Fruit fly (Drosophila melanogaster) whole organism, embryonic: Measurements from ENCODE around the gene Cont.
A peak's percentile ranks its signal among the peaks of the same experiment; 100 is the strongest.

Source experiments
- Bdp1 ChIP-seq: fragments of 200-800 bp; sonication (Bioruptor generic); optimal IDR thresholded peaks from 3 replicates; lab custom pipeline; 2016; ENCODE audit warnings: missing biosample characterization, missing genetic modification characterization
- CG11695 ChIP-seq: fragments of 200-800 bp; sonication (Bioruptor generic); IDR thresholded peaks from 3 replicates; pipeline ENCODE4 v1.3.6; 2022; ENCODE audit warnings: missing biosample characterization, missing genetic modification characterization
- CG12744 ChIP-seq: fragments of 200-800 bp; sonication (Bioruptor generic); optimal IDR thresholded peaks from 2 replicates; lab custom pipeline; 2016; ENCODE audit warnings: missing biosample characterization, missing genetic modification characterization
- CG14667 ChIP-seq: fragments of 200-800 bp; sonication (Bioruptor generic); IDR thresholded peaks from 2 replicates; pipeline ENCODE4 v1.3.6; 2022; ENCODE audit warnings: missing biosample characterization, missing genetic modification characterization
- CG1602 ChIP-seq: fragments of 200-800 bp; sonication (Bioruptor generic); optimal IDR thresholded peaks from 3 replicates; lab custom pipeline; 2016; ENCODE audit warnings: missing biosample characterization, missing genetic modification characterization
- CG17186 ChIP-seq: fragments of 200-800 bp; sonication (Bioruptor generic); optimal IDR thresholded peaks from 3 replicates; lab custom pipeline; 2017; ENCODE audit warnings: missing biosample characterization, missing genetic modification reagents, missing genetic modification characterization
- CG17829 ChIP-seq: fragments of 200-800 bp; optimal IDR thresholded peaks from 2 replicates; lab custom pipeline; 2019; ENCODE audit warnings: missing biosample characterization, mild to moderate bottlenecking, missing genetic modification characterization, moderate library complexity
- CG2678 ChIP-seq: fragments of 200-800 bp; sonication (Bioruptor generic); optimal IDR thresholded peaks from 3 replicates; lab custom pipeline; 2019; ENCODE audit warnings: missing biosample characterization, mild to moderate bottlenecking, missing genetic modification characterization, moderate library complexity
- CG2889 ChIP-seq: fragments of 200-800 bp; sonication (Bioruptor generic); IDR thresholded peaks from 3 replicates; pipeline ENCODE4 v1.3.6; 2022; ENCODE audit warnings: missing biosample characterization, missing genetic modification characterization
- CG3726 ChIP-seq: fragments of 200-800 bp; sonication (Bioruptor generic); IDR thresholded peaks from 3 replicates; pipeline ENCODE4, ENCODE4 v1.3.6; 2022; ENCODE audit warnings: missing biosample characterization, missing genetic modification characterization
- CG4282 ChIP-seq: fragments of 200-800 bp; sonication (Bioruptor generic); optimal IDR thresholded peaks from 2 replicates; lab custom pipeline; 2016; ENCODE audit warnings: missing biosample characterization, missing genetic modification characterization
- CG6813 ChIP-seq: fragments of 200-800 bp; sonication (Bioruptor generic); optimal IDR thresholded peaks from 2 replicates; lab custom pipeline; 2017; ENCODE audit warnings: missing biosample characterization, missing genetic modification characterization, mild to moderate bottlenecking, moderate library complexity, missing genetic modification reagents
- CG9609 ChIP-seq: fragments of 200-800 bp; sonication (Bioruptor generic); optimal IDR thresholded peaks from 3 replicates; lab custom pipeline; 2016; ENCODE audit warnings: missing biosample characterization, missing genetic modification characterization
- Dip3 ChIP-seq: fragments of 200-800 bp; sonication (Bioruptor generic); optimal IDR thresholded peaks from 3 replicates; lab custom pipeline; 2016; ENCODE audit warnings: missing biosample characterization, missing genetic modification characterization
- Doc2 ChIP-seq: fragments of 200-800 bp; sonication (Bioruptor generic); IDR thresholded peaks from 2 replicates; pipeline ENCODE4 v1.3.6; 2022; ENCODE audit warnings: missing biosample characterization, missing genetic modification characterization
- ERR ChIP-seq: fragments of 200-800 bp; sonication (Bioruptor generic); optimal IDR thresholded peaks from 2 replicates; lab custom pipeline; 2016; ENCODE audit warnings: missing biosample characterization, missing genetic modification characterization
- Fer2 ChIP-seq: fragments of 200-800 bp; sonication (Bioruptor generic); optimal IDR thresholded peaks from 2 replicates; lab custom pipeline; 2018; ENCODE audit warnings: missing biosample characterization, mild to moderate bottlenecking, missing genetic modification characterization, moderate library complexity
- Fer3 ChIP-seq: fragments of 200-800 bp; sonication (Bioruptor generic); optimal IDR thresholded peaks from 2 replicates; lab custom pipeline; 2018; ENCODE audit warnings: missing biosample characterization, mild to moderate bottlenecking, missing genetic modification characterization, moderate library complexity
- HLH54F ChIP-seq: fragments of 200-800 bp; sonication (Bioruptor generic); optimal IDR thresholded peaks from 3 replicates; lab custom pipeline; 2016; ENCODE audit warnings: missing biosample characterization, missing genetic modification characterization
- Lpt ChIP-seq: fragments of >200 bp; optimal IDR thresholded peaks from 2 replicates; lab custom pipeline; 2018; ENCODE audit warnings: missing biosample characterization, missing genetic modification characterization
- Spps ChIP-seq: fragments of 200-800 bp; sonication (Bioruptor generic); optimal IDR thresholded peaks from 2 replicates; lab custom pipeline; 2018; ENCODE audit warnings: missing biosample characterization, mild to moderate bottlenecking, missing genetic modification characterization
- TFAM ChIP-seq: fragments of 200-800 bp; sonication (Bioruptor generic); optimal IDR thresholded peaks from 2 replicates; lab custom pipeline; 2017; ENCODE audit warnings: missing biosample characterization, missing genetic modification characterization, inconsistent platforms
- Taf1 ChIP-seq: fragments of 200-800 bp; sonication (Bioruptor generic); IDR thresholded peaks from 2 replicates; pipeline ENCODE4 v1.3.6; 2022; ENCODE audit warnings: missing biosample characterization, missing genetic modification characterization
- Vsx1 ChIP-seq: fragments of 200-800 bp; sonication (Bioruptor generic); optimal IDR thresholded peaks from 2 replicates; lab custom pipeline; 2017; ENCODE audit warnings: missing biosample characterization, mild to moderate bottlenecking, missing genetic modification characterization, missing genetic modification reagents
- Xrp1 ChIP-seq: fragments of 200-800 bp; sonication (Bioruptor generic); IDR thresholded peaks from 2 replicates; pipeline ENCODE4 v1.3.6; 2022; ENCODE audit warnings: missing biosample characterization, missing genetic modification characterization
- YL-1 ChIP-seq: fragments of 200-800 bp; sonication (Bioruptor generic); optimal IDR thresholded peaks from 3 replicates; lab custom pipeline; 2017; ENCODE audit warnings: missing biosample characterization, mild to moderate bottlenecking, missing genetic modification characterization
- bigmax ChIP-seq: fragments of 200-800 bp; sonication (Bioruptor generic); optimal IDR thresholded peaks from 2 replicates; lab custom pipeline; 2018; ENCODE audit warnings: missing biosample characterization, mild to moderate bottlenecking, missing genetic modification characterization
- btn ChIP-seq: fragments of 200-800 bp; sonication (Bioruptor generic); optimal IDR thresholded peaks from 2 replicates; lab custom pipeline; 2016; ENCODE audit warnings: missing biosample characterization, missing genetic modification characterization
- chn ChIP-seq: fragments of 200-800 bp; sonication (Bioruptor generic); optimal IDR thresholded peaks from 2 replicates; lab custom pipeline; 2016; ENCODE audit warnings: missing biosample characterization, missing genetic modification characterization
- dmrt11E ChIP-seq: fragments of 200-800 bp; sonication (Bioruptor generic); optimal IDR thresholded peaks from 3 replicates; lab custom pipeline; 2018; ENCODE audit warnings: missing biosample characterization, mild to moderate bottlenecking, missing genetic modification characterization, moderate library complexity
- dpn ChIP-seq, 2 experiments: fragments of 200-800 bp; sonication (Bioruptor generic); optimal IDR thresholded peaks; 3 replicates each; lab custom pipeline; 2016; ENCODE audit warnings: missing biosample characterization in 2 of 2, missing genetic modification characterization in 2 of 2
- dysf ChIP-seq: fragments of 200-800 bp; sonication (Bioruptor generic); IDR thresholded peaks from 3 replicates; pipeline ENCODE4 v1.3.6; 2022; ENCODE audit warnings: missing biosample characterization, missing genetic modification characterization
- fru ChIP-seq: fragments of >200 bp; optimal IDR thresholded peaks from 2 replicates; lab custom pipeline; 2017
- fu2 ChIP-seq: fragments of 200-800 bp; sonication (Bioruptor generic); optimal IDR thresholded peaks from 2 replicates; lab custom pipeline; 2016; ENCODE audit warnings: missing biosample characterization, missing genetic modification characterization
- gce ChIP-seq: fragments of 200-800 bp; sonication (Bioruptor generic); IDR thresholded peaks from 3 replicates; pipeline ENCODE4 v1.3.6; 2022; ENCODE audit warnings: missing biosample characterization, missing genetic modification characterization
- jumu ChIP-seq: fragments of 200-800 bp; sonication (Bioruptor generic); optimal IDR thresholded peaks from 3 replicates; lab custom pipeline; 2016; ENCODE audit warnings: missing biosample characterization, missing genetic modification characterization
- lab ChIP-seq: fragments of 200-800 bp; sonication (Bioruptor generic); optimal IDR thresholded peaks from 3 replicates; lab custom pipeline; 2017; ENCODE audit warnings: missing biosample characterization, missing genetic modification characterization, mild to moderate bottlenecking, moderate library complexity, missing genetic modification reagents
- luna ChIP-seq: fragments of 200-800 bp; sonication (Bioruptor generic); optimal IDR thresholded peaks from 2 replicates; lab custom pipeline; 2016; ENCODE audit warnings: missing biosample characterization, missing genetic modification characterization
- nau ChIP-seq: fragments of 200-800 bp; sonication (Bioruptor generic); optimal IDR thresholded peaks from 3 replicates; lab custom pipeline; 2017; ENCODE audit warnings: missing biosample characterization, mild to moderate bottlenecking, missing genetic modification characterization, missing genetic modification reagents
- nerfin-2 ChIP-seq: fragments of 200-800 bp; sonication (Bioruptor generic); IDR thresholded peaks from 2 replicates; pipeline ENCODE4 v1.3.6; 2022; ENCODE audit warnings: missing biosample characterization, missing genetic modification characterization; ENCODE audit not compliant: partially characterized antibody
- oc ChIP-seq: fragments of 200-800 bp; sonication (Bioruptor generic); optimal IDR thresholded peaks from 2 replicates; lab custom pipeline; 2018; ENCODE audit warnings: missing biosample characterization, mild to moderate bottlenecking, missing genetic modification characterization, moderate library complexity
- odd ChIP-seq: fragments of 200-800 bp; sonication (Bioruptor generic); optimal IDR thresholded peaks from 2 replicates; lab custom pipeline; 2017; ENCODE audit warnings: missing biosample characterization, mild to moderate bottlenecking, missing genetic modification characterization
- pan ChIP-seq, 4 experiments: fragments of >200 bp in 3 of 4; fragments of 200-800 bp in 1 of 4; sonication (Bioruptor generic) in 1 of 4; optimal IDR thresholded peaks in 3 of 4; IDR thresholded peaks in 1 of 4; 2 replicates each; pipeline versions ENCODE4 v1.3.6 to Lab custom; 2017 to 2022; ENCODE audit warnings: missing biosample characterization in 2 of 4, missing genetic modification characterization in 2 of 4, mixed read lengths in 1 of 4
- peb ChIP-seq: fragments of 200-800 bp; sonication (Bioruptor generic); IDR thresholded peaks from 2 replicates; pipeline ENCODE4 v1.3.6; 2022; ENCODE audit warnings: missing biosample characterization, missing genetic modification characterization
- phol ChIP-seq: fragments of 200-800 bp; sonication (Bioruptor generic); optimal IDR thresholded peaks from 3 replicates; lab custom pipeline; 2018; ENCODE audit warnings: missing biosample characterization, mild to moderate bottlenecking, missing genetic modification characterization, moderate library complexity
- scrt ChIP-seq: fragments of 200-800 bp; sonication (Bioruptor generic); optimal IDR thresholded peaks from 2 replicates; lab custom pipeline; 2018; ENCODE audit warnings: missing biosample characterization, mild to moderate bottlenecking, missing genetic modification characterization, moderate library complexity
- seq ChIP-seq: fragments of 200-800 bp; sonication (Bioruptor generic); IDR thresholded peaks from 2 replicates; pipeline ENCODE4 v1.3.6; 2022; ENCODE audit warnings: missing biosample characterization, missing genetic modification characterization
- sna ChIP-seq: fragments of 200-800 bp; sonication (Bioruptor generic); IDR thresholded peaks from 2 replicates; pipeline ENCODE4 v1.3.6; 2022; ENCODE audit warnings: missing biosample characterization, missing genetic modification characterization; ENCODE audit not compliant: partially characterized antibody
- tin ChIP-seq: fragments of 200-800 bp; sonication (Bioruptor generic); optimal IDR thresholded peaks from 3 replicates; lab custom pipeline; 2016; ENCODE audit warnings: missing biosample characterization, missing genetic modification characterization
- tx ChIP-seq: fragments of 200-800 bp; sonication (Bioruptor generic); optimal IDR thresholded peaks from 2 replicates; lab custom pipeline; 2016; ENCODE audit warnings: missing biosample characterization, missing genetic modification characterization

The Cont gene

dm6 chr3R:4433441-4434077 is 52.5 kb downstream of the Cont start, which contains the start of the genes eIF3a and CG1074 (continued):
- TF ChIP-seq peb (GFP tag; lab: Robert Waterston, UW) (no peak), CG3726 (GFP tag; lab: Robert Waterston, UW) (no peak), CG6813 (GFP tag; lab: Kevin White, UChicago) (no peak), pan (optimal IDR thresholded peaks at IDR 0.05; lab: Kevin White, UChicago) (no peak), pan (GFP tag; optimal IDR thresholded peaks at IDR 0.05 in 1 of 2, IDR thresholded peaks at IDR 0.05 in 1 of 2) (peak in 1 of 2 experiments; percentile 69), ERR (peak; percentile 68), fu2 (GFP tag; lab: Kevin White, UChicago) (peak; percentile 0), CG14667 (GFP tag; lab: Robert Waterston, UW) (0 out of 2 replicates have a peak, but pooled peaks have one; percentile 23), dysf (GFP tag; lab: Robert Waterston, UW) (peak; percentile 40; the same call in 1 of the 3 replicates), CG2889 (GFP tag; lab: Robert Waterston, UW) (no peak), CG4282 (GFP tag; lab: Kevin White, UChicago) (peak; percentile 56), dmrt11E (tag; lab: Kevin White, UChicago) (peak; percentile 35), luna (GFP tag; lab: Kevin White, UChicago) (peak; percentile 51), scrt (peak; percentile 50), TFAM (no peak), Fer3 (tag; lab: Kevin White, UChicago) (peak; percentile 64), CG2678 (tag; lab: Kevin White, UChicago) (no peak), Taf1 (GFP tag; lab: Robert Waterston, UW) (no peak), Lpt (GFP tag; lab: Kevin White, UChicago) (no peak), Dip3 (GFP tag; lab: Kevin White, UChicago) (peak; percentile 59), sna (peak; percentile 93), jumu (GFP tag; lab: Kevin White, UChicago) (peak; percentile 42), seq (no peak), oc (no peak), odd (GFP tag; lab: Kevin White, UChicago) (peak; percentile 67), CG9609 (peak; percentile 53), Fer2 (tag; lab: Kevin White, UChicago) (peak; percentile 33), nerfin-2 (GFP tag; lab: Robert Waterston, UW) (peak; percentile 94), Spps (tag; lab: Kevin White, UChicago) (peak; percentile 30), bigmax (GFP tag; lab: Kevin White, UChicago) (peak; percentile 46), phol (tag; lab: Kevin White, UChicago) (peak; percentile 99), Vsx1 (GFP tag; lab: Kevin White, UChicago) (no peak), CG11695 (GFP tag; lab: Robert Waterston, UW) (0 out of 3 replicates have a peak, but pooled peaks have one; percentile 33), fru (lab: Kevin White, UChicago) (no peak), CG1602 (GFP tag; lab: Kevin White, UChicago) (no peak), btn (GFP tag; lab: Kevin White, UChicago) (peak; percentile 22), CG17186 (GFP tag; lab: Kevin White, UChicago) (peak; percentile 90), tin (peak; percentile 64), lab (GFP tag; lab: Kevin White, UChicago) (no peak), Doc2 (GFP tag; lab: Robert Waterston, UW) (no peak), Xrp1 (peak; percentile 50), Bdp1 (GFP tag; lab: Kevin White, UChicago) (peak; percentile 50), HLH54F (GFP tag; lab: Kevin White, UChicago) (peak; percentile 61), tx (no peak), chn (peak; percentile 56), gce (0 out of 3 replicates have a peak, but pooled peaks have one; percentile 16), dpn (GFP tag; optimal IDR thresholded peaks at IDR 0.05; lab: Kevin White, UChicago) (peak; percentile 40 to 73), nau (GFP tag; lab: Kevin White, UChicago) (no peak), YL-1 (peak; percentile 100), CG17829 (tag; lab: Kevin White, UChicago) (peak; percentile 77), CG12744 (GFP tag; lab: Kevin White, UChicago) (peak; percentile 54)
